Worm (Caenorhabditis elegans) whole organism, midembryonic: ENCODE measurements around the gene mmcm-1.

Source experiments
- klf-2 ChIP-seq: fragments of 200-800 bp; sonication (Bioruptor generic); conservative IDR thresholded peaks from 2 replicates; pipeline ENCODE4 v1.3.6; 2022; ENCODE audit warnings: missing genetic modification reagents, missing genetic modification characterization, missing compliant biosample characterization
- med-1 ChIP-seq: sonication (generic microtip); optimal IDR thresholded peaks from 2 replicates; lab custom pipeline; 2017; ENCODE audit warnings: missing genetic modification characterization, mild to moderate bottlenecking, missing compliant biosample characterization, antibody characterized with exemption, missing genetic modification reagents; ENCODE audit not compliant: insufficient read depth

DNA sequence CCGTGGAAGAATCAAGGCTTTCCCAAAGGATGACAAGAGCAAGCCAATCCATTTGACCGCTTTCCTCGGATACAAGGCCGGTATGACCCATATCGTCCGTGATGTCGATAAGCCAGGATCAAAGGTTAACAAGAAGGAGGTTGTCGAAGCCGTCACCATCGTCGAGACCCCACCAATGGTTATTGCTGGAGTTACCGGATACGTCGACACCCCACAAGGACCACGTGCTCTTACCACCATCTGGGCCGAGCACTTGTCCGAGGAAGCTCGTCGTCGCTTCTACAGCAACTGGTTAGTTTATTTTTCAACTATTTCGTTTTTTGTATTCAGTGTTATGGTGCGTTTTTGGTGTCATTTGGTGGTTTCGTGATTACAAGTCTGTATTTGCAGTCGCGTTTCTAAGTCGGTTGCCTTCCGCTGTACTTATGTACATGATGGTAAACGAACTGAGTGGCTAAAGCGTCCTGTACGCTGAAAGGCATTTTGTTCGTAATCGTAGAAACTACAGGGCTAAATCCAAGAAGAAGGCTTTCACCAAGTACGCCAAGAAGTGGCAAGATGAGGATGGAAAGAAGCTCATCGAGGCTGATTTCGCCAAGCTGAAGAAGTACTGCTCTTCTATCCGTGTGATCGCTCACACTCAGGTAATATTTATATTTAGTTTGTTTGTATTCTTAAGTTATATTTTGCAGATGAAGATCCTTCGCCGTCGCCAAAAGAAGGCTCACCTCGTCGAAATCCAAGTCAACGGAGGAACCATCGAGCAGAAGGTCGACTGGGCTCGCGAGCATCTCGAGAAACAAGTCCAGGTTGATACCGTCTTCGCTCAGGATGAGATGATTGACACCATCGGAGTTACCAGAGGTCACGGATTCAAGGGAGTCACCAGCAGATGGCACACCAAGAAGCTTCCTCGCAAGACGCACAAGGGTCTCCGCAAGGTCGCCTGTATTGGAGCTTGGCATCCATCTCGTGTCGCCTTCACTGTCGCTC lies 39.3 kb downstream of the mmcm-1 start:
- TF ChIP-seq klf-2 (no peak), med-1 (GFP tag; lab: Kevin White, UChicago) (no peak)
